Worm (Caenorhabditis elegans): ENCODE data around the gene ZK105.5.

DNA sequence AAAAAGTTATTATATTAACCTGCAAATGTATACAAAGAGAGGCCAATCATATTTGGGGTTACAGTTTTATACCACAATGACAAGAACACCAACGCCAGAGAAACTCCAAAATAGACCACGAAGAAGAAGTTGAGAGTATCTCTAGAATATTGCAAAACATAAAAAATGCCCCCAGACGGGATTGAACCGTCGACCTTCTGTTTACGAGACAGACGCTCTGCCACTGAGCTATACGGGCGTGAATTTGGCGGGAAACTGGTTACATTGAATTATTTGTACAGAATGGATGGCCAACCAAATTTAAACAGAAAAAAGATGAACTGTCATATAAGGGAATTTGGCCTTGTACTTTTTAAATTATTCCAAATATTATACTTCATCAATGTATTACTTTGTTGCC is 13.0 kb upstream of the ZK105.5 start:
- TF ChIP-seq ama-1 (optimal IDR thresholded peaks at IDR 0.05) (no peak), egl-27 (tag; optimal IDR thresholded peaks at IDR 0.05) (no peak), nhr-237 (tag; optimal IDR thresholded peaks at IDR 0.05) (no peak), pqm-1 (tag; optimal IDR thresholded peaks at IDR 0.05) (no peak), nhr-11 (tag; optimal IDR thresholded peaks at IDR 0.05) (no peak), ztf-11 (tag; optimal IDR thresholded peaks at IDR 0.05) (no peak), ceh-28 (tag; optimal IDR thresholded peaks at IDR 0.05) (no peak), daf-12 (tag; optimal IDR thresholded peaks at IDR 0.05) (no peak), snpc-4 (tag; optimal IDR thresholded peaks at IDR 0.05) (no peak), tbx-2 (tag; optimal IDR thresholded peaks at IDR 0.05) (no peak), elt-2 (tag; optimal IDR thresholded peaks at IDR 0.05) (peak; percentile 21), nhr-12 (tag; optimal IDR thresholded peaks at IDR 0.05) (no peak)

All from whole organism, L3 larva.